Worm (Caenorhabditis elegans): Measurements from ENCODE around the gene unc-17.

ce11 chrIV:3608547-3609222, 15.8 kb downstream of the unc-17 start:
- TF ChIP-seq sea-2 (GFP tag; IDR thresholded peaks at IDR 0.05) (no peak), ztf-26 (tag; optimal IDR thresholded peaks at IDR 0.05) (no peak), let-526 (GFP tag; IDR thresholded peaks at IDR 0.05) (no peak), cebp-2 (GFP tag; IDR thresholded peaks at IDR 0.05) (no peak), unc-62 (GFP tag; optimal IDR thresholded peaks at IDR 0.05) (no peak), snpc-4 (GFP tag; optimal IDR thresholded peaks at IDR 0.05) (no peak), snpc-4 (tag; optimal IDR thresholded peaks at IDR 0.05) (no peak), nfya-1 (tag; optimal IDR thresholded peaks at IDR 0.05; ENCODE audit: borderline replicate concordance, insufficient read depth) (no peak), F37B4.10 (GFP tag; IDR thresholded peaks at IDR 0.05) (no peak), pha-4 (tag; optimal IDR thresholded peaks at IDR 0.05) (no peak)
